Fruit fly (Drosophila melanogaster) whole organism: ENCODE data around the gene Sytbeta.

Experiments
- pan ChIP-seq: fragments of >200 bp; optimal IDR thresholded peaks from 2 replicates; lab custom pipeline; 2017
- psq ChIP-seq: fragments of >200 bp; optimal IDR thresholded peaks from 2 replicates; lab custom pipeline; 2017

DNA sequence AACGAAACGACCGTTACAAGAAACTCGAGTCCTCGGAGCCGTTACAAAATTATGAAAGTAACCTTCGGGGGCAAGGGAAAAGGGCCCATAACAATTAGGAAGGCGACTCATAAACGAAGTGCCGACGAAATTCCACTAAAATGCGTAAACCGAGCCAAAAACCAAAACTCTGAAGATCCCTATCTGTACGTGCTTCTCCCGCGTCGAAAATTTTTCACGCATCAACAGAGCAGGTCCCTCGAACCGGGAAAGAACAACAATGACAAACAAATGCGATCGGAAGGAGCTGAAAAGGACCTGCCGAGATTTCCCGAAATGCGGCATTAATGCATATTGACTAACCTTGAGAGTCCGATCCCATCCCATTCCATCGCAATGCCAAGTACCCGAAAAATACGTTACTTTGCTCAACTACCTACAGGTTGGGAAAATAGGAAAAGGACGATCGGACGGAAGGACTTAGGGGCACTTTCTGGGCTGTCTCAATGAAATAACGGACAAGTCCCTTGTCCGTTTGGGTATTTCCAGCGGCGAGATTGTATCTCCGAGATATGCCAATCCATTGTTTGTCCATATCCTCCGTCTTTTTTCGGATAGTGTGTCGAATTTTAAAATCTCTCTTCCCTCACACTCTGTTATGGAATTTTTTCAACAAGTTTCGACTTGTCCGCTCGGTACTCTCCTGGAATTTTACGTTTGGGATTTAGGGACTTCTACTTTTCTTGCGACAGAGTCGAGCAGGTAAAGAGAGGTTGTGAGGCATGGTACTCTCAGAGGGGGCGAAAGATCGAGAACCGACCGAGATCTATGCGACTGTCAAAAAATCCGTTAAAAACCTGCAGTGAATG lies 96.9 kb downstream of the Sytbeta start:
- TF ChIP-seq psq, result no peak
- no peak for TF ChIP-seq pan (lab: Kevin White, UChicago)
